Worm (Caenorhabditis elegans) whole organism, L4 larva: ENCODE data around the gene vab-23.

Experiments
- D1046.2 ChIP-seq: fragments of 200-800 bp; sonication (Bioruptor generic); IDR thresholded peaks from 2 replicates; pipeline ENCODE4 v1.3.6; 2022; ENCODE audit warnings: missing genetic modification characterization, missing compliant biosample characterization
- F10B5.3 ChIP-seq: sonication (generic microtip); optimal IDR thresholded peaks from 2 replicates; lab custom pipeline; 2016; ENCODE audit warnings: mild to moderate bottlenecking, missing genetic modification characterization, missing compliant biosample characterization
- F26F4.8 ChIP-seq: fragments of 200-800 bp; sonication (Bioruptor generic); conservative IDR thresholded peaks from 2 replicates; pipeline ENCODE4 v1.3.6; 2022; ENCODE audit warnings: missing genetic modification characterization, missing compliant biosample characterization
- Y48G9A.11 ChIP-seq: fragments of 200-800 bp; sonication (Bioruptor generic); IDR thresholded peaks from 2 replicates; pipeline ENCODE4 v1.3.6; 2022; ENCODE audit warnings: missing genetic modification reagents, missing genetic modification characterization, missing compliant biosample characterization
- Y5F2A.4 ChIP-seq: fragments of 200-800 bp; sonication (Bioruptor generic); optimal IDR thresholded peaks from 2 replicates; lab custom pipeline; 2018; ENCODE audit warnings: mild to moderate bottlenecking, missing genetic modification characterization, missing compliant biosample characterization
- Y75B8A.6 ChIP-seq: fragments of 200-800 bp; sonication (Bioruptor generic); IDR thresholded peaks from 2 replicates; pipeline ENCODE4 v1.3.6; 2022; ENCODE audit warnings: missing genetic modification reagents, missing genetic modification characterization, missing compliant biosample characterization
- ZK546.5 ChIP-seq, 2 experiments: sonication (generic microtip); optimal IDR thresholded peaks; 2 replicates each; lab custom pipeline; 2017; ENCODE audit warnings: missing biosample characterization in 2 of 2, missing genetic modification characterization in 2 of 2
- ama-1 ChIP-seq: fragments of 150-350 bp; optimal IDR thresholded peaks from 2 replicates; lab custom pipeline; 2014; ENCODE audit warnings: inconsistent platforms, mixed read lengths
- arid-1 ChIP-seq: fragments of 200-800 bp; sonication (Bioruptor generic); conservative IDR thresholded peaks from 2 replicates; pipeline ENCODE4 v1.3.6; 2022; ENCODE audit warnings: missing genetic modification reagents, missing genetic modification characterization, missing compliant biosample characterization
- ctbp-1 ChIP-seq: fragments of 200-800 bp; sonication (Bioruptor generic); IDR thresholded peaks from 2 replicates; pipeline ENCODE4 v1.3.6; 2022; ENCODE audit warnings: missing genetic modification reagents, missing genetic modification characterization, missing compliant biosample characterization
- daf-16 ChIP-seq, 3 experiments: sonication (generic microtip); optimal IDR thresholded peaks; 2 replicates each; lab custom pipeline; 2016 to 2017; ENCODE audit warnings: missing genetic modification characterization in 3 of 3, missing genetic modification reagents in 3 of 3, mild to moderate bottlenecking in 2 of 3, missing compliant biosample characterization in 2 of 3, missing biosample characterization in 1 of 3, moderate library complexity in 1 of 3
- daf-19 ChIP-seq: fragments of 200-800 bp; sonication (Bioruptor generic); conservative IDR thresholded peaks from 2 replicates; pipeline ENCODE4 v1.3.6; 2022; ENCODE audit warnings: missing genetic modification characterization, missing compliant biosample characterization
- daf-8 ChIP-seq: fragments of 200-800 bp; sonication (Bioruptor generic); IDR thresholded peaks from 2 replicates; pipeline ENCODE4 v1.3.6; 2022; ENCODE audit warnings: missing genetic modification characterization, missing compliant biosample characterization
- dpl-1 ChIP-seq: fragments of 150-350 bp; optimal IDR thresholded peaks from 2 replicates; lab custom pipeline; 2014; ENCODE audit warnings: missing biosample characterization, missing genetic modification reagents, missing genetic modification characterization
- egl-27 ChIP-seq: sonication (generic microtip); optimal IDR thresholded peaks from 3 replicates; lab custom pipeline; 2017; ENCODE audit warnings: missing biosample characterization, missing genetic modification reagents, missing genetic modification characterization
- fos-1 ChIP-seq: fragments of 150-350 bp; optimal IDR thresholded peaks from 2 replicates; lab custom pipeline; 2014; ENCODE audit warnings: missing biosample characterization, missing genetic modification characterization
- hlh-30 ChIP-seq: sonication (generic microtip); optimal IDR thresholded peaks from 2 replicates; lab custom pipeline; 2017; ENCODE audit warnings: antibody characterized with exemption, mild to moderate bottlenecking, missing genetic modification characterization, missing compliant biosample characterization; ENCODE audit not compliant: insufficient read depth
- lim-7 ChIP-seq: fragments of 200-800 bp; sonication (Bioruptor generic); IDR thresholded peaks from 2 replicates; pipeline ENCODE4 v1.3.6; 2022; ENCODE audit warnings: missing genetic modification characterization, missing compliant biosample characterization
- lin-15B ChIP-seq: fragments of 150-350 bp; sonication (generic microtip); optimal IDR thresholded peaks from 3 replicates; lab custom pipeline; 2014; ENCODE audit warnings: missing biosample characterization, missing genetic modification characterization
- lin-38 ChIP-seq: fragments of 200-800 bp; sonication (Bioruptor generic); IDR thresholded peaks from 2 replicates; pipeline ENCODE4 v1.3.6; 2022; ENCODE audit warnings: missing genetic modification reagents, missing genetic modification characterization, missing compliant biosample characterization
- lsy-2 ChIP-seq, 2 experiments: fragments of 150-350 bp in 1 of 2; sonication (generic microtip) in 1 of 2; optimal IDR thresholded peaks; 2 replicates each; lab custom pipeline; 2014 to 2017; ENCODE audit warnings: missing biosample characterization in 2 of 2, missing genetic modification characterization in 2 of 2
- madf-9 ChIP-seq: fragments of 200-800 bp; sonication (Bioruptor generic); conservative IDR thresholded peaks from 2 replicates; pipeline ENCODE4 v1.3.6; 2022; ENCODE audit warnings: missing genetic modification reagents, missing genetic modification characterization, missing compliant biosample characterization
- mdl-1 ChIP-seq, 2 experiments: fragments of 150-350 bp in 1 of 2; sonication (generic microtip) in 1 of 2; optimal IDR thresholded peaks; 2 replicates each; lab custom pipeline; 2014 to 2017; ENCODE audit warnings: missing biosample characterization in 2 of 2, missing genetic modification characterization in 2 of 2
- mes-2 ChIP-seq: sonication (generic microtip); optimal IDR thresholded peaks from 2 replicates; lab custom pipeline; 2016; ENCODE audit warnings: missing genotype, mild to moderate bottlenecking, missing genetic modification characterization, missing compliant biosample characterization; ENCODE audit not compliant: poor library complexity, severe bottlenecking
- nhr-48 ChIP-seq: sonication (generic microtip); optimal IDR thresholded peaks from 2 replicates; lab custom pipeline; 2016; ENCODE audit warnings: mild to moderate bottlenecking, missing genetic modification characterization, missing compliant biosample characterization
- nhr-77 ChIP-seq: fragments of 150-350 bp; optimal IDR thresholded peaks from 2 replicates; lab custom pipeline; 2014; ENCODE audit warnings: missing biosample characterization, missing genetic modification characterization
- saeg-2 ChIP-seq: fragments of 200-800 bp; sonication (Bioruptor generic); IDR thresholded peaks from 2 replicates; pipeline ENCODE4 v1.3.6; 2022; ENCODE audit warnings: missing genetic modification reagents, missing genetic modification characterization, missing compliant biosample characterization
- set-16 ChIP-seq: fragments of 200-800 bp; sonication (Bioruptor generic); IDR thresholded peaks from 2 replicates; pipeline ENCODE4 v1.3.6; 2022; ENCODE audit warnings: missing genetic modification reagents, missing genetic modification characterization, missing compliant biosample characterization
- unc-130 ChIP-seq: sonication (generic microtip); optimal IDR thresholded peaks from 2 replicates; lab custom pipeline; 2016; ENCODE audit warnings: missing genetic modification reagents, missing genetic modification characterization, missing compliant biosample characterization
- unc-39 ChIP-seq: sonication (generic microtip); optimal IDR thresholded peaks from 2 replicates; lab custom pipeline; 2017; ENCODE audit warnings: missing biosample characterization, missing genetic modification characterization
- unc-62 ChIP-seq, 3 experiments: fragments of 150-350 bp in 1 of 3; sonication (generic microtip); optimal IDR thresholded peaks in 2 of 3; peaks in 1 of 3; 1 replicate in 1 of 3; 2 replicates in 2 of 3; lab custom pipeline; 2014 to 2017; ENCODE audit warnings: missing biosample characterization in 3 of 3, missing genetic modification characterization in 3 of 3, missing genetic modification reagents in 3 of 3, missing genotype in 1 of 3
- zfp-2 ChIP-seq: sonication (generic microtip); optimal IDR thresholded peaks from 2 replicates; lab custom pipeline; 2016; ENCODE audit warnings: mild to moderate bottlenecking, missing genetic modification characterization, missing compliant biosample characterization
- ztf-11 ChIP-seq: fragments of 150-350 bp; optimal IDR thresholded peaks from 2 replicates; lab custom pipeline; 2014; ENCODE audit warnings: missing biosample characterization, missing genetic modification characterization
- ztf-7 ChIP-seq: fragments of 150-350 bp; optimal IDR thresholded peaks from 2 replicates; lab custom pipeline; 2014; ENCODE audit warnings: missing biosample characterization, missing genetic modification characterization

vab-23 gene

DNA sequence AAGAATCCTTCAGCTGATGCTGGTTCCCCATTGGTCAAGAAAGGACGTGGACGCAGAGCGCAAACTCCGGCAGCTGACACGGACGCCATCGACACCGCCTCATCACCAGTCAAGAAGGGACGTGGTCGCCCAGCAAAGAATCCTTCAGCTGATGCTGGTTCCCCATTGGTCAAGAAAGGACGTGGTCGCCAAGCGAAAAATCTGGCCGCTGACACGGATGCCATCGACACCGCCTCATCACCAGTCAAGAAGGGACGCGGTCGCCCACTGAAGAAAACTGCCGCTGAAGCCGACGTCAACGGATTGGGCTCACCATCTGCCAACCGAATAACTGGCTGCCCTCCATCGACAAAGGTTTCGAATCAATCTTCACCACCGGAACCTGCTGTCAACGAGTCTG, 15.9 kb upstream of the vab-23 start:
- 0 out of 2 replicates have a peak, but pooled peaks have one; percentile 2 for TF ChIP-seq lin-38
- TF ChIP-seq set-16 (GFP tag; lab: Robert Waterston, UW), result peak; percentile 83
- no peak for TF ChIP-seq unc-130 (GFP tag; lab: Kevin White, UChicago)
- no peak for TF ChIP-seq zfp-2 (tag; lab: Kevin White, UChicago)
- no peak for TF ChIP-seq D1046.2
- no peak for TF ChIP-seq egl-27 (tag; lab: Kevin White, UChicago)
- TF ChIP-seq madf-9 (GFP tag; lab: Robert Waterston, UW), result 0 out of 2 replicates have a peak, but pooled peaks have one; percentile 5
- TF ChIP-seq Y5F2A.4 (GFP tag; lab: Kevin White, UChicago), result peak; percentile 52

DNA sequence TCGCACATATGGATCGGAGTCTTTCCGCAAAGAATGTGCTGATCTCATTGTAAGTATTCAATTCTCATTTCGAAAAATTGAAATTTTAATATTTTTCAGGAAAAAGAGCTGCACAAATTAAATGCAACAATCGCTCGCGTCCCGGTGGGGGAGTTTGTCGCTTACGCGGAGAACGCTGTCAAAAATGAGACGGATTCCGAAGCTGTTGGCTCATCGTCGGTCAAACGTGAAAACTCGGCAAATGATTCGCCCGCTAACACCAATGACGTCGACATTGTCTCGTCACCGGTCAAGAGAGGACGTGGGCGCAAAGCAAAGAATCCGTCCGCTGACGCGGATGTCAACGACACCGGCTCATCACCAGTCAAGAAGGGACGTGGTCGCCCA, 15.5 kb upstream of the vab-23 start:
- TF ChIP-seq ama-1 (lab: Kevin White, UChicago) (no peak), daf-19 (no peak), lin-38 (0 out of 2 replicates have a peak, but pooled peaks have one; percentile 3), Y48G9A.11 (GFP tag; lab: Robert Waterston, UW) (no peak), unc-62 (GFP tag; optimal IDR thresholded peaks at IDR 0.05 in 1 of 2; lab: Kevin White, UChicago) (no peak), unc-62 (tag; optimal IDR thresholded peaks at IDR 0.05; lab: Kevin White, UChicago) (no peak), lim-7 (GFP tag; lab: Robert Waterston, UW) (peak; percentile 72), mdl-1 (tag; optimal IDR thresholded peaks at IDR 0.05; lab: Kevin White, UChicago) (no peak)

ce11 chrII:11915770-11916554, 15.0 kb upstream of the vab-23 start, which contains the start of the genes vps-15 and hmg-12:
Gene vps-15, minus strand, starts transcription at chrII:11915852.
Gene hmg-12, plus strand, starts transcription at chrII:11916513.
- TF ChIP-seq egl-27 (tag; lab: Kevin White, UChicago) (no peak), nhr-77 (no peak), ztf-7 (tag; lab: Kevin White, UChicago) (peak; percentile 9), dpl-1 (GFP tag; lab: Kevin White, UChicago) (peak; percentile 25), ctbp-1 (GFP tag; lab: Robert Waterston, UW) (no peak), Y75B8A.6 (GFP tag; lab: Robert Waterston, UW) (no peak), lin-15B (no peak), F10B5.3 (no peak), mdl-1 (tag; optimal IDR thresholded peaks at IDR 0.05; lab: Kevin White, UChicago) (no peak), saeg-2 (GFP tag; lab: Robert Waterston, UW) (no peak), lsy-2 (tag; optimal IDR thresholded peaks at IDR 0.05; lab: Kevin White, UChicago) (peak in 1 of 2 experiments; percentile 95), ZK546.5 (tag; optimal IDR thresholded peaks at IDR 0.05; lab: Kevin White, UChicago) (peak in 1 of 2 experiments; percentile 61), unc-130 (GFP tag; lab: Kevin White, UChicago) (peak; percentile 18), nhr-48 (no peak), daf-16 (GFP tag; optimal IDR thresholded peaks at IDR 0.05; lab: Kevin White, UChicago) (no peak), daf-16 (tag; optimal IDR thresholded peaks at IDR 0.05; lab: Kevin White, UChicago) (peak; percentile 7), arid-1 (GFP tag; lab: Robert Waterston, UW) (no peak), mes-2 (tag; lab: Kevin White, UChicago) (peak; percentile 73), F26F4.8 (GFP tag; lab: Robert Waterston, UW) (no peak), ztf-11 (no peak), set-16 (GFP tag; lab: Robert Waterston, UW) (no peak), unc-39 (tag; lab: Kevin White, UChicago) (no peak), daf-8 (GFP tag; lab: Robert Waterston, UW) (no peak), hlh-30 (tag; lab: Kevin White, UChicago) (peak; percentile 26), fos-1 (tag; lab: Kevin White, UChicago) (no peak)
